Fruit fly (Drosophila melanogaster): ENCODE results near the gene CG8034.

DNA sequence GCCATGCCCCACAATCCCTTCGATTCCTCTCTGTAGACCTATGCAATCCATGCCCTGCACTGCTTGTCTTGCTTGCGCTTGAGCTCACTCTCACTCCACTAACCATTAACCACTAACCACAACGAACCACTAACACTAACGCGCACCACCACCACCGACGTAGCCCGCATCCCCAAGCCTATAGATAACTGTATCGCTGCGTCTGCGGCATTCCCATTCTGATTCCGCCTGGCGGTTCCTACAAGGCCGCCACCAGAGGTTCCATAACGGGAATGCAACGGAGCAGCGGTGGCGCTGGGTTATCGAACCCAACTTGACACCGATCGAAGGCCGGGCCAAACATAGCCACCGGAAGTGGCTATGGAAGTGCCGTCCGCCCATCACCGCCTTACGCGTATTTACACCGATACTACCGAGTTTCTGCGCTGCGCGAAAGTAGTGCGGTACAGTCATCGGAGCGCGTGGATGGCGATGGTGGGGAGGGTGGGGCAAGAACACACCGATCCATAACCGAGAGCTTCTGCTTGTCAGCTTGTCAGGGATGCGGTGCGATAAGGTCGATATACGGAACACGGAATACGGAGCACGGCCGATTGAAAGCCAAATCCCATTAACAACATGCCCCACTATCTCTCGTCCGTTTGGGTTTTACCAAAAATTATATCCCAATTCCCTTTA, 32.0 kb downstream of the CG8034 start:
- TF ChIP-seq OdsH (GFP tag; optimal IDR thresholded peaks at IDR 0.05) (no peak), psq (GFP tag; optimal IDR thresholded peaks at IDR 0.05) (no peak), h (GFP tag; optimal IDR thresholded peaks at IDR 0.05) (no peak), lola (GFP tag; optimal IDR thresholded peaks at IDR 0.05) (no peak), fru (GFP tag; optimal IDR thresholded peaks at IDR 0.05) (no peak)
